Fruit fly (Drosophila melanogaster) whole organism, embryonic: ENCODE data around the gene Nup43.

ENCODE experiments used
- Asciz ChIP-seq: fragments of 200-800 bp; sonication (Bioruptor generic); optimal IDR thresholded peaks from 2 replicates; lab custom pipeline; 2017; ENCODE audit warnings: missing biosample characterization, mild to moderate bottlenecking, missing genetic modification characterization, missing genetic modification reagents
- Bdp1 ChIP-seq: fragments of 200-800 bp; sonication (Bioruptor generic); optimal IDR thresholded peaks from 3 replicates; lab custom pipeline; 2016; ENCODE audit warnings: missing biosample characterization, missing genetic modification characterization
- Blimp-1 ChIP-seq: fragments of 200-800 bp; sonication (Bioruptor generic); optimal IDR thresholded peaks from 3 replicates; lab custom pipeline; 2018; ENCODE audit warnings: missing biosample characterization, missing genetic modification characterization, mild to moderate bottlenecking, moderate library complexity, missing genetic modification reagents
- CG10543 ChIP-seq: fragments of 200-800 bp; sonication (Bioruptor generic); optimal IDR thresholded peaks from 3 replicates; lab custom pipeline; 2017; ENCODE audit warnings: missing biosample characterization, mild to moderate bottlenecking, missing genetic modification characterization, moderate library complexity
- CG12155 ChIP-seq: fragments of 200-800 bp; sonication (Bioruptor generic); optimal IDR thresholded peaks from 3 replicates; lab custom pipeline; 2016; ENCODE audit warnings: missing biosample characterization, missing genetic modification characterization
- CG13296 ChIP-seq: fragments of 200-800 bp; sonication (Bioruptor generic); optimal IDR thresholded peaks from 3 replicates; lab custom pipeline; 2018; ENCODE audit warnings: missing biosample characterization, mild to moderate bottlenecking, missing genetic modification characterization
- CG14710 ChIP-seq: fragments of 200-800 bp; sonication (Bioruptor generic); optimal IDR thresholded peaks from 3 replicates; lab custom pipeline; 2019; ENCODE audit warnings: missing biosample characterization, mild to moderate bottlenecking, missing genetic modification characterization, moderate library complexity
- CG14965 ChIP-seq: fragments of 200-800 bp; sonication (Bioruptor generic); optimal IDR thresholded peaks from 2 replicates; lab custom pipeline; 2016; ENCODE audit warnings: missing biosample characterization, missing genetic modification characterization, borderline replicate concordance
- CG1647 ChIP-seq: fragments of 200-800 bp; sonication (Bioruptor generic); optimal IDR thresholded peaks from 3 replicates; lab custom pipeline; 2016; ENCODE audit warnings: missing biosample characterization, missing genetic modification characterization
- CG18262 ChIP-seq: fragments of 200-800 bp; optimal IDR thresholded peaks from 3 replicates; lab custom pipeline; 2019; ENCODE audit warnings: missing biosample characterization, mild to moderate bottlenecking, missing genetic modification characterization, moderate library complexity
- CG2889 ChIP-seq: fragments of 200-800 bp; sonication (Bioruptor generic); IDR thresholded peaks from 3 replicates; pipeline ENCODE4 v1.3.6; 2022; ENCODE audit warnings: missing biosample characterization, missing genetic modification characterization
- CG32772 ChIP-seq: fragments of 200-800 bp; sonication (Bioruptor generic); IDR thresholded peaks from 2 replicates; pipeline ENCODE4 v1.3.6; 2022; ENCODE audit warnings: missing biosample characterization, missing genetic modification characterization
- CG33557 ChIP-seq: fragments of 200-800 bp; sonication (Bioruptor generic); optimal IDR thresholded peaks from 2 replicates; lab custom pipeline; 2019; ENCODE audit warnings: missing biosample characterization, mild to moderate bottlenecking, missing genetic modification characterization, moderate library complexity
- CG3407 ChIP-seq: fragments of 200-800 bp; sonication (Bioruptor generic); optimal IDR thresholded peaks from 2 replicates; lab custom pipeline; 2018; ENCODE audit warnings: missing biosample characterization, mild to moderate bottlenecking, missing genetic modification characterization
- CG6254 ChIP-seq: fragments of 200-800 bp; sonication (Bioruptor generic); optimal IDR thresholded peaks from 3 replicates; lab custom pipeline; 2017; ENCODE audit warnings: mild to moderate bottlenecking, missing biosample characterization, missing genetic modification reagents, missing genetic modification characterization
- CG6272 ChIP-seq: fragments of 200-800 bp; sonication (Bioruptor generic); IDR thresholded peaks from 2 replicates; pipeline ENCODE4 v1.3.6; 2022; ENCODE audit warnings: missing biosample characterization, missing genetic modification characterization
- CG7987 ChIP-seq: fragments of 200-800 bp; sonication (Bioruptor generic); optimal IDR thresholded peaks from 2 replicates; lab custom pipeline; 2018; ENCODE audit warnings: missing biosample characterization, mild to moderate bottlenecking, missing genetic modification characterization, moderate library complexity
- CG8924 ChIP-seq: fragments of 200-800 bp; optimal IDR thresholded peaks from 3 replicates; lab custom pipeline; 2019; ENCODE audit warnings: missing biosample characterization, mild to moderate bottlenecking, missing genetic modification characterization, moderate library complexity
- Deaf1 ChIP-seq: fragments of 200-800 bp; optimal IDR thresholded peaks from 3 replicates; lab custom pipeline; 2019; ENCODE audit warnings: missing biosample characterization, mild to moderate bottlenecking, missing genetic modification characterization, moderate library complexity
- E2f1 ChIP-seq: fragments of 200-800 bp; sonication (Bioruptor generic); IDR thresholded peaks from 2 replicates; pipeline ENCODE4 v1.3.6; 2022; ENCODE audit warnings: missing biosample characterization, missing genetic modification characterization
- E2f2 ChIP-seq: fragments of 200-800 bp; sonication (Bioruptor generic); IDR thresholded peaks from 2 replicates; pipeline ENCODE4 v1.3.6; 2022; ENCODE audit warnings: missing biosample characterization, missing genetic modification characterization
- ERR ChIP-seq: fragments of 200-800 bp; sonication (Bioruptor generic); optimal IDR thresholded peaks from 2 replicates; lab custom pipeline; 2016; ENCODE audit warnings: missing biosample characterization, missing genetic modification characterization
- H2.0 ChIP-seq: fragments of 200-800 bp; sonication (Bioruptor generic); IDR thresholded peaks from 2 replicates; pipeline ENCODE4 v1.3.6; 2022; ENCODE audit warnings: missing biosample characterization, missing genetic modification characterization
- Hsf ChIP-seq: fragments of 200-800 bp; sonication (Bioruptor generic); optimal IDR thresholded peaks from 3 replicates; lab custom pipeline; 2016; ENCODE audit warnings: missing biosample characterization, missing genetic modification characterization
- Lhr ChIP-seq: fragments of 200-800 bp; sonication (Bioruptor generic); optimal IDR thresholded peaks from 3 replicates; lab custom pipeline; 2017; ENCODE audit warnings: mild to moderate bottlenecking, missing biosample characterization, missing genetic modification reagents, missing genetic modification characterization
- Poxn ChIP-seq: fragments of 200-800 bp; sonication (Bioruptor generic); IDR thresholded peaks from 2 replicates; pipeline ENCODE4 v1.3.6; 2022; ENCODE audit warnings: missing biosample characterization, missing genetic modification characterization
- Rfx ChIP-seq: fragments of 200-800 bp; sonication (Bioruptor generic); IDR thresholded peaks from 2 replicates; pipeline ENCODE4 v1.3.6; 2022; ENCODE audit warnings: missing biosample characterization, missing genetic modification characterization
- Side ChIP-seq: fragments of 200-800 bp; sonication (Bioruptor generic); optimal IDR thresholded peaks from 2 replicates; lab custom pipeline; 2016; ENCODE audit warnings: missing biosample characterization, missing genetic modification characterization
- Stat92E ChIP-seq, 3 experiments: fragments of >200 bp in 2 of 3; fragments of 200-800 bp in 1 of 3; sonication (Bioruptor generic) in 1 of 3; optimal IDR thresholded peaks; 2 replicates each; lab custom pipeline; 2017 to 2019; ENCODE audit warnings: missing biosample characterization in 3 of 3, missing genetic modification characterization in 3 of 3, mild to moderate bottlenecking in 1 of 3, moderate library complexity in 1 of 3
- YL-1 ChIP-seq: fragments of 200-800 bp; sonication (Bioruptor generic); optimal IDR thresholded peaks from 3 replicates; lab custom pipeline; 2017; ENCODE audit warnings: missing biosample characterization, mild to moderate bottlenecking, missing genetic modification characterization
- abd-A ChIP-seq: fragments of 200-800 bp; sonication (Bioruptor generic); optimal IDR thresholded peaks from 3 replicates; lab custom pipeline; 2019; ENCODE audit warnings: missing biosample characterization, mild to moderate bottlenecking, missing genetic modification characterization, moderate library complexity
- aop ChIP-seq: fragments of 200-800 bp; sonication (Bioruptor generic); IDR thresholded peaks from 2 replicates; pipeline ENCODE4 v1.3.6; 2022; ENCODE audit warnings: missing biosample characterization, missing genetic modification characterization
- ash1 ChIP-seq: fragments of 200-800 bp; sonication (Bioruptor generic); optimal IDR thresholded peaks from 2 replicates; lab custom pipeline; 2018; ENCODE audit warnings: missing biosample characterization, mild to moderate bottlenecking, missing genetic modification characterization
- fd96Cb ChIP-seq: fragments of 200-800 bp; sonication (Bioruptor generic); optimal IDR thresholded peaks from 2 replicates; lab custom pipeline; 2018; ENCODE audit warnings: missing biosample characterization, mild to moderate bottlenecking, missing genetic modification characterization, moderate library complexity
- gfzf ChIP-seq: fragments of 200-800 bp; sonication (Bioruptor generic); optimal IDR thresholded peaks from 2 replicates; lab custom pipeline; 2016; ENCODE audit warnings: missing biosample characterization, mild to moderate bottlenecking, missing genetic modification characterization, moderate library complexity
- hb ChIP-seq: fragments of 200-800 bp; sonication (Bioruptor generic); IDR thresholded peaks from 3 replicates; pipeline ENCODE4 v1.3.6; 2022; ENCODE audit warnings: missing biosample characterization, missing genetic modification characterization; ENCODE audit not compliant: partially characterized antibody
- insv ChIP-seq, 2 experiments: fragments of 200-800 bp; sonication (Bioruptor generic); optimal IDR thresholded peaks; 3 replicates each; lab custom pipeline; 2016 to 2018; ENCODE audit warnings: missing biosample characterization in 2 of 2, missing genetic modification characterization in 2 of 2
- jumu ChIP-seq: fragments of 200-800 bp; sonication (Bioruptor generic); optimal IDR thresholded peaks from 3 replicates; lab custom pipeline; 2016; ENCODE audit warnings: missing biosample characterization, missing genetic modification characterization
- klu ChIP-seq: fragments of 200-800 bp; sonication (Bioruptor generic); IDR thresholded peaks from 2 replicates; pipeline ENCODE4 v1.3.6; 2022; ENCODE audit warnings: missing biosample characterization, missing genetic modification characterization
- lola ChIP-seq, 3 experiments: fragments of >200 bp in 2 of 3; fragments of 200-800 bp in 1 of 3; sonication (Bioruptor generic) in 1 of 3; optimal IDR thresholded peaks; 2 replicates each; lab custom pipeline; 2017 to 2019; ENCODE audit warnings: missing biosample characterization in 3 of 3, missing genetic modification characterization in 3 of 3, mild to moderate bottlenecking in 1 of 3, moderate library complexity in 1 of 3
- nom ChIP-seq: fragments of 200-800 bp; sonication (Bioruptor generic); optimal IDR thresholded peaks from 2 replicates; lab custom pipeline; 2017; ENCODE audit warnings: missing biosample characterization, missing genetic modification characterization, mild to moderate bottlenecking, moderate library complexity, missing genetic modification reagents
- peb ChIP-seq: fragments of 200-800 bp; sonication (Bioruptor generic); IDR thresholded peaks from 2 replicates; pipeline ENCODE4 v1.3.6; 2022; ENCODE audit warnings: missing biosample characterization, missing genetic modification characterization
- pum ChIP-seq: fragments of 200-800 bp; sonication (Bioruptor generic); optimal IDR thresholded peaks from 2 replicates; lab custom pipeline; 2016; ENCODE audit warnings: missing biosample characterization, missing genetic modification characterization
- sc ChIP-seq, 3 experiments: fragments of >200 bp in 2 of 3; fragments of 200-800 bp in 1 of 3; sonication (Bioruptor generic) in 1 of 3; optimal IDR thresholded peaks; 2 replicates in 2 of 3; 3 replicates in 1 of 3; lab custom pipeline; 2017; ENCODE audit warnings: mild to moderate bottlenecking in 1 of 3, missing biosample characterization in 1 of 3, missing genetic modification characterization in 1 of 3, missing genetic modification reagents in 1 of 3
- schlank ChIP-seq: fragments of 200-800 bp; sonication (Bioruptor generic); optimal IDR thresholded peaks from 2 replicates; lab custom pipeline; 2018; ENCODE audit warnings: missing biosample characterization, mild to moderate bottlenecking, missing genetic modification characterization
- slbo ChIP-seq: fragments of 200-800 bp; sonication (Bioruptor generic); IDR thresholded peaks from 2 replicates; pipeline ENCODE4 v1.3.6; 2022; ENCODE audit warnings: missing biosample characterization, missing genetic modification characterization
- tup ChIP-seq: fragments of 200-800 bp; sonication (Bioruptor generic); optimal IDR thresholded peaks from 2 replicates; lab custom pipeline; 2016; ENCODE audit warnings: missing biosample characterization, mild to moderate bottlenecking, missing genetic modification characterization, moderate library complexity
- wek ChIP-seq: fragments of 200-800 bp; sonication (Bioruptor generic); optimal IDR thresholded peaks from 3 replicates; lab custom pipeline; 2018; ENCODE audit warnings: missing biosample characterization, mild to moderate bottlenecking, missing genetic modification characterization, moderate library complexity

Nup43 gene

DNA sequence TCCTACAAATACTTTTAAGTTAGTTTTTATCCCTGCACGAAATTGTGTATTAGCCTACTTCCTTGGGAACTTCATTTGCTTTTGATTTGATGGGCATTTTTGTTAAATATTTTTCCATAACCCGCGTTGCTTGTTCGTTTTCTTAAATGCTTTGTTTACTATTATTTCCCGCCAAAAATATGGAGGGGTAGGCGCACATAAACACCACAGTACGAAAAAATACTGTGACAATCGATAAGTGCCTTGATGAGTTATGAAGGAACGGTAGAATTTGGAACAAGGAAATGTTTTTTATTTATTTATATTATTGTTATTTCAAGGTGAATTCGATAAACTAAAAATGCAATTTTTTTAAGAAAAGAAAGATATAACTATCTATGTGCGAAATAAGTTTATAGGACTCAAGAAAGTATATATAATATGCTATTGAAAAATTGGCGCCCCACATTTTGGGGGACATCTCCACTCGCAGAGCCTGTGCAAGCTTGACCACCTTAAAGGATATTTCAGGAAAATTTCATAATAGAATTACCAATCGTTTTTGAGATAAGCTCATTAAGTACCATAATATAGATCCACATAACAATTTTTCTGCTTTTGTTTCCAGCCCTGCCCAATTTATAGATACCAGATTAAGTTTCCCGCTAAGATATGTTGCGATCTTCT is at the start of gene Nup43, which contains the start of gene WRNexo (continued):
- TF ChIP-seq YL-1 (GFP tag; lab: Kevin White, UChicago) (peak; percentile 23), CG1647 (GFP tag; lab: Kevin White, UChicago) (peak; percentile 11), CG10543 (GFP tag; lab: Kevin White, UChicago) (no peak), Rfx (GFP tag; lab: Robert Waterston, UW) (peak; percentile 59; the same call in 1 of the 2 replicates), Hsf (peak; percentile 38), peb (GFP tag; lab: Robert Waterston, UW) (no peak), Lhr (GFP tag; lab: Kevin White, UChicago) (peak; percentile 44), CG32772 (GFP tag; lab: Robert Waterston, UW) (peak; percentile 34; the same call in 1 of the 2 replicates), schlank (tag; lab: Kevin White, UChicago) (no peak), klu (GFP tag; lab: Robert Waterston, UW) (no peak; the same call in 1 of the 2 replicates), Asciz (GFP tag; lab: Kevin White, UChicago) (no peak), Poxn (no peak), abd-A (no peak), slbo (GFP tag; lab: Robert Waterston, UW) (peak; percentile 70), CG33557 (no peak), H2.0 (GFP tag; lab: Robert Waterston, UW) (peak; percentile 37), CG2889 (GFP tag; lab: Robert Waterston, UW) (no peak), jumu (GFP tag; lab: Kevin White, UChicago) (peak; percentile 31), Deaf1 (no peak), Bdp1 (no peak), tup (GFP tag; lab: Kevin White, UChicago) (no peak), CG6254 (GFP tag; lab: Kevin White, UChicago) (no peak), CG3407 (GFP tag; lab: Kevin White, UChicago) (no peak), CG12155 (peak; percentile 40), sc (optimal IDR thresholded peaks at IDR 0.05; lab: Kevin White, UChicago) (no peak), sc (GFP tag; optimal IDR thresholded peaks at IDR 0.05; lab: Kevin White, UChicago) (no peak), CG18262 (tag; lab: Kevin White, UChicago) (peak; percentile 35), fd96Cb (tag; lab: Kevin White, UChicago) (peak; percentile 40), E2f2 (GFP tag; lab: Robert Waterston, UW) (peak; percentile 57; the same call in 1 of the 2 replicates), wek (no peak), Stat92E (GFP tag; optimal IDR thresholded peaks at IDR 0.05; lab: Kevin White, UChicago) (no peak), CG14710 (tag; lab: Kevin White, UChicago) (peak; percentile 51), Side (GFP tag; lab: Kevin White, UChicago) (no peak), insv (GFP tag; optimal IDR thresholded peaks at IDR 0.05; lab: Kevin White, UChicago) (no peak), pum (GFP tag; lab: Kevin White, UChicago) (peak; percentile 47), hb (GFP tag; lab: Robert Waterston, UW) (no peak), CG13296 (GFP tag; lab: Kevin White, UChicago) (no peak), lola (GFP tag; optimal IDR thresholded peaks at IDR 0.05; lab: Kevin White, UChicago) (peak in 1 of 3 experiments; percentile 53), E2f1 (GFP tag; lab: Robert Waterston, UW) (peak; percentile 75), CG14965 (GFP tag; lab: Kevin White, UChicago) (no peak), nom (GFP tag; lab: Kevin White, UChicago) (no peak), CG6272 (no peak), ash1 (no peak), gfzf (peak; percentile 82), ERR (GFP tag; lab: Kevin White, UChicago) (no peak), Blimp-1 (GFP tag; lab: Kevin White, UChicago) (no peak), CG7987 (no peak), aop (GFP tag; lab: Robert Waterston, UW) (no peak), CG8924 (tag; lab: Kevin White, UChicago) (peak; percentile 29)
